Fruit fly (Drosophila melanogaster) whole organism, embryonic: Measurements from ENCODE around the gene Mlp84B.

ENCODE experiments used
- Atf3 ChIP-seq: fragments of 200-800 bp; sonication (Bioruptor generic); optimal IDR thresholded peaks from 3 replicates; lab custom pipeline; 2016; ENCODE audit warnings: missing biosample characterization, missing genetic modification characterization
- BEAF-32 ChIP-seq: fragments of 200-800 bp; sonication (Bioruptor generic); optimal IDR thresholded peaks from 3 replicates; lab custom pipeline; 2017; ENCODE audit warnings: missing biosample characterization, missing genetic modification characterization, mild to moderate bottlenecking, moderate library complexity, missing genetic modification reagents
- CG10147 ChIP-seq: fragments of 200-800 bp; sonication (Bioruptor generic); optimal IDR thresholded peaks from 2 replicates; lab custom pipeline; 2019; ENCODE audit warnings: missing biosample characterization, mild to moderate bottlenecking, missing genetic modification characterization, moderate library complexity
- CG10366 ChIP-seq: fragments of 200-800 bp; sonication (Bioruptor generic); IDR thresholded peaks from 2 replicates; pipeline ENCODE4 v1.3.6; 2022; ENCODE audit warnings: missing biosample characterization, missing genetic modification characterization
- CG10462 ChIP-seq: fragments of 200-800 bp; sonication (Bioruptor generic); optimal IDR thresholded peaks from 2 replicates; lab custom pipeline; 2016; ENCODE audit warnings: missing biosample characterization, missing genetic modification characterization
- CG11696 ChIP-seq: fragments of 200-800 bp; sonication (Bioruptor generic); IDR thresholded peaks from 2 replicates; pipeline ENCODE4 v1.3.6; 2022; ENCODE audit warnings: missing biosample characterization, missing genetic modification characterization
- CG15011 ChIP-seq: fragments of 200-800 bp; sonication (Bioruptor generic); optimal IDR thresholded peaks from 3 replicates; lab custom pipeline; 2018; ENCODE audit warnings: missing biosample characterization, mild to moderate bottlenecking, missing genetic modification characterization
- CG1529 ChIP-seq: fragments of 200-800 bp; sonication (Bioruptor generic); optimal IDR thresholded peaks from 3 replicates; lab custom pipeline; 2018; ENCODE audit warnings: missing biosample characterization, missing genetic modification characterization
- CG15514 ChIP-seq: fragments of 200-800 bp; sonication (Bioruptor generic); optimal IDR thresholded peaks from 3 replicates; lab custom pipeline; 2017; ENCODE audit warnings: missing biosample characterization, missing genetic modification characterization, mild to moderate bottlenecking, moderate library complexity, missing genetic modification reagents
- CG2129 ChIP-seq: fragments of 200-800 bp; sonication (Bioruptor generic); IDR thresholded peaks from 2 replicates; pipeline ENCODE4 v1.3.6; 2022; ENCODE audit warnings: missing biosample characterization, missing genetic modification characterization; ENCODE audit not compliant: partially characterized antibody
- CG2199 ChIP-seq: fragments of 200-800 bp; sonication (Bioruptor generic); IDR thresholded peaks from 3 replicates; pipeline ENCODE4 v1.3.6; 2022; ENCODE audit warnings: missing biosample characterization, missing genetic modification characterization
- CG2678 ChIP-seq: fragments of 200-800 bp; sonication (Bioruptor generic); optimal IDR thresholded peaks from 3 replicates; lab custom pipeline; 2019; ENCODE audit warnings: missing biosample characterization, mild to moderate bottlenecking, missing genetic modification characterization, moderate library complexity
- CG30403 ChIP-seq: fragments of 200-800 bp; sonication (Bioruptor generic); optimal IDR thresholded peaks from 3 replicates; lab custom pipeline; 2016; ENCODE audit warnings: missing biosample characterization, missing genetic modification characterization
- CG34224 ChIP-seq: fragments of 200-800 bp; sonication (Bioruptor generic); IDR thresholded peaks from 3 replicates; pipeline ENCODE4 v1.3.6; 2022; ENCODE audit warnings: missing biosample characterization, missing genetic modification characterization; ENCODE audit not compliant: partially characterized antibody
- CG4360 ChIP-seq: fragments of 200-800 bp; sonication (Bioruptor generic); IDR thresholded peaks from 2 replicates; pipeline ENCODE4 v1.3.6; 2022; ENCODE audit warnings: missing biosample characterization, missing genetic modification characterization
- CG5953 ChIP-seq: fragments of 200-800 bp; sonication (Bioruptor generic); IDR thresholded peaks from 2 replicates; pipeline ENCODE4 v1.3.6; 2022; ENCODE audit warnings: missing biosample characterization, missing genetic modification characterization
- CG6689 ChIP-seq: fragments of 200-800 bp; sonication (Bioruptor generic); IDR thresholded peaks from 2 replicates; pipeline ENCODE4 v1.3.6; 2022; ENCODE audit warnings: missing biosample characterization, missing genetic modification characterization
- CG6765 ChIP-seq: fragments of 200-800 bp; sonication (Bioruptor generic); optimal IDR thresholded peaks from 3 replicates; lab custom pipeline; 2017; ENCODE audit warnings: missing biosample characterization, mild to moderate bottlenecking, missing genetic modification characterization
- CG9609 ChIP-seq: fragments of 200-800 bp; sonication (Bioruptor generic); optimal IDR thresholded peaks from 3 replicates; lab custom pipeline; 2016; ENCODE audit warnings: missing biosample characterization, missing genetic modification characterization
- CrebB ChIP-seq: fragments of 200-800 bp; sonication (Bioruptor generic); optimal IDR thresholded peaks from 3 replicates; lab custom pipeline; 2018; ENCODE audit warnings: missing biosample characterization, mild to moderate bottlenecking, missing genetic modification characterization
- Dad ChIP-seq: fragments of 200-800 bp; sonication (Bioruptor generic); optimal IDR thresholded peaks from 3 replicates; lab custom pipeline; 2016; ENCODE audit warnings: missing biosample characterization, missing genetic modification characterization
- Deaf1 ChIP-seq: fragments of 200-800 bp; optimal IDR thresholded peaks from 3 replicates; lab custom pipeline; 2019; ENCODE audit warnings: missing biosample characterization, mild to moderate bottlenecking, missing genetic modification characterization, moderate library complexity
- Dek ChIP-seq: fragments of 200-800 bp; sonication (Bioruptor generic); optimal IDR thresholded peaks from 3 replicates; lab custom pipeline; 2019; ENCODE audit warnings: missing biosample characterization, mild to moderate bottlenecking, missing genetic modification characterization, moderate library complexity
- Drgx ChIP-seq: fragments of 200-800 bp; sonication (Bioruptor generic); IDR thresholded peaks from 2 replicates; pipeline ENCODE4 v1.3.6; 2022; ENCODE audit warnings: missing biosample characterization, missing genetic modification characterization
- E2f1 ChIP-seq: fragments of 200-800 bp; sonication (Bioruptor generic); IDR thresholded peaks from 2 replicates; pipeline ENCODE4 v1.3.6; 2022; ENCODE audit warnings: missing biosample characterization, missing genetic modification characterization
- GATAe ChIP-seq: fragments of 200-800 bp; sonication (Bioruptor generic); conservative IDR thresholded peaks from 2 replicates; pipeline ENCODE4 v1.3.6; 2022; ENCODE audit warnings: missing biosample characterization, missing genetic modification characterization
- HLHmδ ChIP-seq: fragments of 200-800 bp; sonication (Bioruptor generic); optimal IDR thresholded peaks from 2 replicates; lab custom pipeline; 2018; ENCODE audit warnings: missing biosample characterization, mild to moderate bottlenecking, missing genetic modification characterization, moderate library complexity
- Hand ChIP-seq: fragments of 200-800 bp; sonication (Bioruptor generic); optimal IDR thresholded peaks from 2 replicates; lab custom pipeline; 2017; ENCODE audit warnings: mild to moderate bottlenecking, missing biosample characterization, missing genetic modification reagents, missing genetic modification characterization
- Lim3 ChIP-seq: fragments of 200-800 bp; sonication (Bioruptor generic); IDR thresholded peaks from 2 replicates; pipeline ENCODE4 v1.3.6; 2022; ENCODE audit warnings: missing biosample characterization, missing genetic modification characterization
- MESR4 ChIP-seq: fragments of 200-800 bp; sonication (Bioruptor generic); optimal IDR thresholded peaks from 2 replicates; lab custom pipeline; 2018; ENCODE audit warnings: missing biosample characterization, mild to moderate bottlenecking, missing genetic modification characterization, moderate library complexity
- Mad ChIP-seq: fragments of 200-800 bp; sonication (Bioruptor generic); optimal IDR thresholded peaks from 2 replicates; lab custom pipeline; 2016; ENCODE audit warnings: missing biosample characterization, missing genetic modification characterization
- Nf-YB ChIP-seq: fragments of 200-800 bp; sonication (Bioruptor generic); optimal IDR thresholded peaks from 3 replicates; lab custom pipeline; 2019; ENCODE audit warnings: missing biosample characterization, mild to moderate bottlenecking, missing genetic modification characterization, moderate library complexity
- ab ChIP-seq: fragments of 200-800 bp; sonication (Bioruptor generic); optimal IDR thresholded peaks from 2 replicates; lab custom pipeline; 2016; ENCODE audit warnings: missing biosample characterization, missing genetic modification characterization
- aop ChIP-seq: fragments of 200-800 bp; sonication (Bioruptor generic); IDR thresholded peaks from 2 replicates; pipeline ENCODE4 v1.3.6; 2022; ENCODE audit warnings: missing biosample characterization, missing genetic modification characterization
- bbx ChIP-seq: fragments of 200-800 bp; sonication (Bioruptor generic); IDR thresholded peaks from 2 replicates; pipeline ENCODE4 v1.3.6; 2022; ENCODE audit warnings: missing biosample characterization, missing genetic modification characterization; ENCODE audit not compliant: partially characterized antibody
- chinmo ChIP-seq: fragments of 200-800 bp; sonication (Bioruptor generic); IDR thresholded peaks from 4 replicates; pipeline ENCODE4 v1.3.6; 2022; ENCODE audit warnings: missing biosample characterization, missing genetic modification characterization; ENCODE audit not compliant: partially characterized antibody
- chm ChIP-seq: fragments of 200-800 bp; sonication (Bioruptor generic); IDR thresholded peaks from 2 replicates; pipeline ENCODE4 v1.3.6; 2022; ENCODE audit warnings: missing biosample characterization, missing genetic modification characterization
- ci ChIP-seq: fragments of 200-800 bp; sonication (Bioruptor generic); IDR thresholded peaks from 3 replicates; pipeline ENCODE4 v1.3.6; 2022; ENCODE audit warnings: missing biosample characterization, missing genetic modification characterization
- dpn ChIP-seq, 2 experiments: fragments of 200-800 bp; sonication (Bioruptor generic); optimal IDR thresholded peaks; 3 replicates each; lab custom pipeline; 2016; ENCODE audit warnings: missing biosample characterization in 2 of 2, missing genetic modification characterization in 2 of 2
- klu ChIP-seq: fragments of 200-800 bp; sonication (Bioruptor generic); IDR thresholded peaks from 2 replicates; pipeline ENCODE4 v1.3.6; 2022; ENCODE audit warnings: missing biosample characterization, missing genetic modification characterization
- luna ChIP-seq: fragments of 200-800 bp; sonication (Bioruptor generic); optimal IDR thresholded peaks from 2 replicates; lab custom pipeline; 2016; ENCODE audit warnings: missing biosample characterization, missing genetic modification characterization
- nerfin-2 ChIP-seq: fragments of 200-800 bp; sonication (Bioruptor generic); IDR thresholded peaks from 2 replicates; pipeline ENCODE4 v1.3.6; 2022; ENCODE audit warnings: missing biosample characterization, missing genetic modification characterization; ENCODE audit not compliant: partially characterized antibody
- pnt ChIP-seq: fragments of 200-800 bp; sonication (Bioruptor generic); optimal IDR thresholded peaks from 3 replicates; lab custom pipeline; 2016; ENCODE audit warnings: missing biosample characterization, missing genetic modification characterization
- schlank ChIP-seq: fragments of 200-800 bp; sonication (Bioruptor generic); optimal IDR thresholded peaks from 2 replicates; lab custom pipeline; 2018; ENCODE audit warnings: missing biosample characterization, mild to moderate bottlenecking, missing genetic modification characterization
- sens ChIP-seq: fragments of 200-800 bp; sonication (Bioruptor generic); peaks from one replicate; lab custom pipeline; 2016; ENCODE audit warnings: missing biosample characterization, missing genetic modification characterization
- seq ChIP-seq: fragments of 200-800 bp; sonication (Bioruptor generic); IDR thresholded peaks from 2 replicates; pipeline ENCODE4 v1.3.6; 2022; ENCODE audit warnings: missing biosample characterization, missing genetic modification characterization
- sisA ChIP-seq: fragments of 200-800 bp; sonication (Bioruptor generic); IDR thresholded peaks from 2 replicates; pipeline ENCODE4 v1.3.6; 2022; ENCODE audit warnings: missing biosample characterization, missing genetic modification characterization
- slou ChIP-seq: fragments of 200-800 bp; sonication (Bioruptor generic); optimal IDR thresholded peaks from 3 replicates; lab custom pipeline; 2016; ENCODE audit warnings: missing biosample characterization, missing genetic modification characterization
- ssp ChIP-seq: fragments of 200-800 bp; sonication (Bioruptor generic); IDR thresholded peaks from 2 replicates; pipeline ENCODE4 v1.3.6; 2022; ENCODE audit warnings: missing biosample characterization, missing genetic modification characterization

Gene Mlp84B

dm6 chr3R:7162356-7163289 lies 45.1 kb upstream of the Mlp84B start, which contains the start of gene sas (continued):
- peak; percentile 47 for TF ChIP-seq chm
- TF ChIP-seq ci (GFP tag; lab: Robert Waterston, UW), result peak; percentile 45; the same call in 1 of the 3 replicates
- TF ChIP-seq CG2199, result no peak
- no peak for TF ChIP-seq CG1529
- peak; percentile 5 for TF ChIP-seq Dad (GFP tag; lab: Kevin White, UChicago)
- TF ChIP-seq E2f1 (GFP tag; lab: Robert Waterston, UW), result no peak
- peak; percentile 70 for TF ChIP-seq sens (GFP tag; lab: Kevin White, UChicago)
- no peak for TF ChIP-seq aop (GFP tag; lab: Robert Waterston, UW)
- no peak for TF ChIP-seq slou
- no peak for TF ChIP-seq CG30403 (GFP tag; lab: Kevin White, UChicago)
- no peak for TF ChIP-seq ab (GFP tag; lab: Kevin White, UChicago)
- TF ChIP-seq sisA, result no peak
- TF ChIP-seq dpn (GFP tag; optimal IDR thresholded peaks at IDR 0.05; lab: Kevin White, UChicago), result no peak
- TF ChIP-seq klu (GFP tag; lab: Robert Waterston, UW), result no peak
- TF ChIP-seq Drgx, result 0 out of 2 replicates have a peak, but pooled peaks have one; percentile 12
- peak; percentile 33; the same call in 1 of the 2 replicates for TF ChIP-seq seq (GFP tag; lab: Robert Waterston, UW)
- no peak for TF ChIP-seq CG2678 (tag; lab: Kevin White, UChicago)
- TF ChIP-seq Atf3 (GFP tag; lab: Kevin White, UChicago), result no peak
- TF ChIP-seq CG5953 (GFP tag; lab: Robert Waterston, UW), result no peak
- no peak for TF ChIP-seq BEAF-32 (GFP tag; lab: Kevin White, UChicago)
- 0 out of 2 replicates have a peak, but pooled peaks have one; percentile 31 for TF ChIP-seq bbx (GFP tag; lab: Robert Waterston, UW)
- no peak for TF ChIP-seq pnt (GFP tag; lab: Kevin White, UChicago)
- TF ChIP-seq CG6689 (GFP tag; lab: Robert Waterston, UW), result no peak
- TF ChIP-seq HLHmδ (GFP tag; lab: Kevin White, UChicago), result no peak
- TF ChIP-seq CG9609 (GFP tag; lab: Kevin White, UChicago), result no peak
- TF ChIP-seq schlank (tag; lab: Kevin White, UChicago), result no peak
- no peak for TF ChIP-seq CG2129 (GFP tag; lab: Robert Waterston, UW)
- no peak for TF ChIP-seq Dek (tag; lab: Kevin White, UChicago)
- no peak for TF ChIP-seq Mad (GFP tag; lab: Kevin White, UChicago)
- TF ChIP-seq CrebB (tag; lab: Kevin White, UChicago), result no peak
- TF ChIP-seq chinmo, result peak; percentile 93
- TF ChIP-seq luna, result no peak
- no peak for TF ChIP-seq CG6765 (GFP tag; lab: Kevin White, UChicago)
- no peak for TF ChIP-seq Nf-YB
- TF ChIP-seq CG11696 (GFP tag; lab: Robert Waterston, UW), result no peak
- no peak for TF ChIP-seq CG34224
- TF ChIP-seq Hand (GFP tag; lab: Kevin White, UChicago), result no peak
- TF ChIP-seq CG15514 (GFP tag; lab: Kevin White, UChicago), result no peak
- TF ChIP-seq ssp, result no peak
- no peak for TF ChIP-seq CG10147
- TF ChIP-seq nerfin-2 (GFP tag; lab: Robert Waterston, UW), result peak; percentile 14; the same call in 1 of the 2 replicates
- no peak for TF ChIP-seq CG10366 (GFP tag; lab: Robert Waterston, UW)
- no peak for TF ChIP-seq CG15011 (GFP tag; lab: Kevin White, UChicago)
- no peak for TF ChIP-seq CG10462 (GFP tag; lab: Kevin White, UChicago)
- no peak for TF ChIP-seq Lim3 (GFP tag; lab: Robert Waterston, UW)
- peak; percentile 3 for TF ChIP-seq MESR4 (GFP tag; lab: Kevin White, UChicago)
- TF ChIP-seq GATAe (GFP tag; lab: Robert Waterston, UW), result no peak
- TF ChIP-seq Deaf1, result no peak
- peak; percentile 9; the same call in 1 of the 2 replicates for TF ChIP-seq CG4360
